Worm (Caenorhabditis elegans): ENCODE results near the gene F55D1.1.

F55D1.1 gene

DNA sequence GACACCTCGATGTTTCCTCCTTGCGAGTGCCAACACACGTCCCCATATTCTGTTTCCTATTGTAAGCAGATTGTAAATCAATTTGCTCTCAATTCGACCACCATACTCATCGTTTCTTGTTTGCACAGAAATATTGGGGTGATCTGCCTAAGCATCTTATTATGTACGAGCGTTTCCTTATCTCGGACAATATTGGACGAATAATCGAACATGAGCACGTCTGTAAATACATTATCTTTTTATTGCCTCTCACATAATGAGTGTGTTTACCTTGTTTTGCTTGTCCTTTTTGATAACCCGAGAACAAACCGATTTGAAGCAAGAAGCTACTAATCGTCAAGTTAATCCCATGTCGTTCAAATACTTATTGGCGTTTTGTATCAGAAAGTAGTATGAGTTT lies 34.5 kb upstream of the F55D1.1 start:
- TF ChIP-seq nhr-2 (tag; optimal IDR thresholded peaks at IDR 0.05) (no peak), unc-39 (tag; optimal IDR thresholded peaks at IDR 0.05) (no peak), bed-3 (GFP tag; optimal IDR thresholded peaks at IDR 0.05) (no peak), ham-2 (GFP tag; optimal IDR thresholded peaks at IDR 0.05) (no peak), unc-62 (GFP tag; optimal IDR thresholded peaks at IDR 0.05) (no peak), nhr-28 (tag; optimal IDR thresholded peaks at IDR 0.05) (no peak), mep-1 (tag; optimal IDR thresholded peaks at IDR 0.05) (no peak), lsy-2 (tag; optimal IDR thresholded peaks at IDR 0.05) (no peak), mls-2 (tag; optimal IDR thresholded peaks at IDR 0.05) (no peak), ceh-83 (GFP tag; optimal IDR thresholded peaks at IDR 0.05) (no peak), lin-32 (GFP tag; optimal IDR thresholded peaks at IDR 0.05) (no peak), drap-1 (GFP tag; optimal IDR thresholded peaks at IDR 0.05) (no peak), cnd-1 (tag; optimal IDR thresholded peaks at IDR 0.05) (no peak), ceh-43 (GFP tag; optimal IDR thresholded peaks at IDR 0.05) (no peak), zip-8 (tag; optimal IDR thresholded peaks at IDR 0.05) (no peak), ceh-39 (tag; optimal IDR thresholded peaks at IDR 0.05) (no peak), hlh-1 (tag; optimal IDR thresholded peaks at IDR 0.05) (no peak), unc-120 (tag; optimal IDR thresholded peaks at IDR 0.05; ENCODE audit: poor library complexity, severe bottlenecking) (no peak)

DNA sequence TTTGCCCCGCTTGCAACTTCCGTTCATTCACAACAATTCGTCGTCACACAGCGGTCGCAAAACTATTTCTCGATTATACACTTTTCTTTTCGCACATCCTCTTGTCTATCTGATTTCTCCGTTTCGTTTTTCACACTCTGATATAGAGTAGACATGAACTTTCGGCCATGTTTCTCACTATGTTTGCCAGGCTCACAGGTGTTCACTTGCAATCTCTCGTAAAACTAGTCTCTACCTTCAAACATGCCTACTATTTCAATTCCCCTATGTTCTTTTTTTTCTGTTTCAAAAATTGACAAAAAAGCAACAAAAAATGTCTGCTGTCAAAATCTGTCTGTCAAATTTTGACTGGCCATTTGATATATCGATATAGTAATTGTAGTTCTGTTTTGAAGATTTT lies 32.5 kb upstream of the F55D1.1 start:
- TF ChIP-seq sem-2 (GFP tag; optimal IDR thresholded peaks at IDR 0.05) (no peak), nhr-2 (tag; optimal IDR thresholded peaks at IDR 0.05) (no peak), unc-39 (tag; optimal IDR thresholded peaks at IDR 0.05) (no peak), lin-32 (GFP tag; optimal IDR thresholded peaks at IDR 0.05) (no peak), ceh-39 (tag; optimal IDR thresholded peaks at IDR 0.05) (no peak), bed-3 (GFP tag; optimal IDR thresholded peaks at IDR 0.05) (no peak), mls-2 (tag; optimal IDR thresholded peaks at IDR 0.05) (no peak), hlh-1 (tag; optimal IDR thresholded peaks at IDR 0.05) (no peak), mab-5 (tag; optimal IDR thresholded peaks at IDR 0.05) (no peak), ces-1 (GFP tag; optimal IDR thresholded peaks at IDR 0.05) (no peak), elt-1 (tag; optimal IDR thresholded peaks at IDR 0.05; ENCODE audit: borderline replicate concordance, insufficient read depth) (no peak), nhr-76 (tag; optimal IDR thresholded peaks at IDR 0.05) (no peak), cnd-1 (tag; optimal IDR thresholded peaks at IDR 0.05) (no peak)

DNA sequence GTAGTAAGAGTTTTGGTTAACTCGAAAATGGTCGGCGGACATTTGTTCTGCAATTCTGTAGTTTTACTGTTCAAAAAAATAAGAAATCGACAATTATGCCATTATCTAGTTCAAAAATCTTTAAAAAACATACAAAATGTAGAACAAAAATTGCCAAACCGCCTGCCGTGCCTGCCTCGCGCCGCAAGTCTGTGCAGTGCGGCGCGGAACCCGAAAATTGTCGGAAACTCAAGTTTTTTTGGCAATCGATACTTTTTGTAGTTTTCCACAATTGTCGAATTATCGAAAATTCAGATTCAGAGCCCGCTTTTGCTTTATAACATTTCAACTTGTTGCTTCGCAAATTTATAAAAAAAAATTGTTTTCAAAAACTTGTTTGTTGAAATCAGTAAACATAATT lies 31.6 kb upstream of the F55D1.1 start:
- no peak for TF ChIP-seq cnd-1 (tag; optimal IDR thresholded peaks at IDR 0.05)
- TF ChIP-seq pha-4 (tag; optimal IDR thresholded peaks at IDR 0.05): no peak
- no peak for TF ChIP-seq flh-1 (GFP tag; optimal IDR thresholded peaks at IDR 0.05)

DNA sequence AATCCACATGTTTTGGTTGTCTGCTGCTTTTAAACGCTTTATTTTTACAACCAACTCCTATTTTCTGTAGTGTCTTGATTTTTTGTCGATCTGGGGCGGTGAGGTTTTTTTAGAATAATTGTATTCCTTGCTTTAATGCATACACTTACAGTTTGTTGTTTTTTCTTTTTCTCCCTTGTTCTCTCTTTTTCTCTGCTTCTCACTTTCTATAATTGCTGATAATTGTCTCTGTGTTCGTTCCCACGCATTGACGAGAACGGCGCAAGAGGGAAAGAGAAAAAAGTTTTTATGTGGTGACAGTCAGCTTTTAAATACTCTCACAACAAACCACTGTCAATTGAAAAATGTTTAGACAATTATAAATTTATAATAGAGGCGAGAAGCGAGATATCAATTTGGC lies 30.9 kb upstream of the F55D1.1 start:
- TF ChIP-seq sem-2 (GFP tag; optimal IDR thresholded peaks at IDR 0.05) (no peak), lin-13 (tag; optimal IDR thresholded peaks at IDR 0.05) (no peak), bed-3 (GFP tag; optimal IDR thresholded peaks at IDR 0.05) (no peak), nhr-28 (tag; optimal IDR thresholded peaks at IDR 0.05) (no peak), ces-1 (GFP tag; optimal IDR thresholded peaks at IDR 0.05) (no peak), pha-4 (tag; optimal IDR thresholded peaks at IDR 0.05) (no peak), nhr-12 (tag; optimal IDR thresholded peaks at IDR 0.05) (no peak), mab-5 (tag; optimal IDR thresholded peaks at IDR 0.05) (no peak), elt-3 (tag; optimal IDR thresholded peaks at IDR 0.05) (no peak), unc-62 (GFP tag; optimal IDR thresholded peaks at IDR 0.05) (no peak), nhr-2 (tag; optimal IDR thresholded peaks at IDR 0.05) (no peak), ceh-83 (GFP tag; optimal IDR thresholded peaks at IDR 0.05) (no peak), unc-120 (tag; optimal IDR thresholded peaks at IDR 0.05; ENCODE audit: poor library complexity, severe bottlenecking) (no peak)

DNA sequence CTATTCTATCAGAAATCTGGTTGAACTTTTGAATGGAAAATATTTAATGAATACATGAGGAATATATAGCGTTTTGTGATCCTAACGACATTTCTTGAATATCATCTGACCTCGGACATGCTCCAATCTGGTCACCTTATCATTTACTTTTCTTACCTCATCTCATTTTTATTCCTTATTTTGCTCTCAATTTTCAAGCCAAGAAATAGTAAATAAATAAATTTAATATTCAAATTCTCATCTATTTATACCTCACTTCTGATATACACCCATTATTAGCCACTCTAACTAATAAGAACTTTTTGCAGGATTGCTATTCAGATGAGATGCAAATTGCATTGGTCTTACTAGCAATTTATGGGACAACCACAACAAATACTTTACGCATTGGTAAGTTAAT lies 28.7 kb upstream of the F55D1.1 start, which contains the start of gene ddr-1:
Gene ddr-1 (plus strand): TSS at position 301 of the 400 bp plus-strand sequence.
- TF ChIP-seq lin-32 (GFP tag; optimal IDR thresholded peaks at IDR 0.05) (no peak), zip-8 (tag; optimal IDR thresholded peaks at IDR 0.05) (no peak), unc-120 (tag; optimal IDR thresholded peaks at IDR 0.05; ENCODE audit: poor library complexity, severe bottlenecking) (no peak), lin-13 (tag; optimal IDR thresholded peaks at IDR 0.05) (no peak), sptf-1 (tag; optimal IDR thresholded peaks at IDR 0.05) (no peak), sem-2 (GFP tag; optimal IDR thresholded peaks at IDR 0.05) (no peak), cnd-1 (tag; optimal IDR thresholded peaks at IDR 0.05) (no peak), mep-1 (tag; optimal IDR thresholded peaks at IDR 0.05) (no peak), unc-62 (GFP tag; optimal IDR thresholded peaks at IDR 0.05) (no peak), pha-4 (tag; optimal IDR thresholded peaks at IDR 0.05) (no peak), drap-1 (GFP tag; optimal IDR thresholded peaks at IDR 0.05) (no peak), ceh-39 (tag; optimal IDR thresholded peaks at IDR 0.05) (no peak), nhr-76 (tag; optimal IDR thresholded peaks at IDR 0.05) (no peak), ceh-83 (GFP tag; optimal IDR thresholded peaks at IDR 0.05) (no peak), mab-5 (tag; optimal IDR thresholded peaks at IDR 0.05) (no peak), mls-2 (tag; optimal IDR thresholded peaks at IDR 0.05) (no peak), elt-1 (tag; optimal IDR thresholded peaks at IDR 0.05; ENCODE audit: borderline replicate concordance, insufficient read depth) (no peak), nhr-2 (tag; optimal IDR thresholded peaks at IDR 0.05) (no peak), ztf-11 (tag; optimal IDR thresholded peaks at IDR 0.05) (no peak), ces-1 (GFP tag; optimal IDR thresholded peaks at IDR 0.05) (no peak)
